Worm (Caenorhabditis elegans) whole organism, L2 larva: Measurements from ENCODE around the gene mtss-1.
A peak's percentile ranks its signal among the peaks of the same experiment; 100 is the strongest.

ENCODE experiments used
- C34F6.9 ChIP-seq: fragments of 150-350 bp; optimal IDR thresholded peaks from 2 replicates; lab custom pipeline; 2014; ENCODE audit warnings: missing biosample characterization, missing genetic modification characterization
- F13H6.1 ChIP-seq: sonication (generic microtip); optimal IDR thresholded peaks from 2 replicates; lab custom pipeline; 2016; ENCODE audit warnings: missing genetic modification characterization, missing compliant biosample characterization
- R02D3.7 ChIP-seq: fragments of 150-350 bp; optimal IDR thresholded peaks from 2 replicates; lab custom pipeline; 2014; ENCODE audit warnings: missing biosample characterization, missing genetic modification characterization
- Y55F3AM.14 ChIP-seq: fragments of 200-800 bp; sonication (Bioruptor generic); optimal IDR thresholded peaks from 2 replicates; lab custom pipeline; 2018; ENCODE audit warnings: mild to moderate bottlenecking, missing genetic modification characterization, missing compliant biosample characterization
- ZK546.5 ChIP-seq: sonication (generic microtip); optimal IDR thresholded peaks from 2 replicates; lab custom pipeline; 2017; ENCODE audit warnings: missing biosample characterization, missing genetic modification characterization
- alr-1 ChIP-seq: fragments of 150-350 bp; optimal IDR thresholded peaks from 2 replicates; lab custom pipeline; 2014; ENCODE audit warnings: missing biosample characterization, missing genetic modification characterization
- aly-2 ChIP-seq: fragments of 150-350 bp; optimal IDR thresholded peaks from 2 replicates; lab custom pipeline; 2014; ENCODE audit warnings: missing biosample characterization, missing genetic modification characterization
- ama-1 ChIP-seq: fragments of 150-350 bp; optimal IDR thresholded peaks from 2 replicates; lab custom pipeline; 2018; ENCODE audit warnings: inconsistent platforms
- blmp-1 ChIP-seq: sonication (generic microtip); optimal IDR thresholded peaks from 2 replicates; lab custom pipeline; 2017; ENCODE audit warnings: missing genetic modification characterization, mild to moderate bottlenecking, missing compliant biosample characterization, antibody characterized with exemption, moderate library complexity; ENCODE audit not compliant: insufficient read depth
- ceh-16 ChIP-seq: fragments of 150-350 bp; optimal IDR thresholded peaks from 2 replicates; lab custom pipeline; 2014; ENCODE audit warnings: missing biosample characterization, missing genetic modification characterization
- ceh-82 ChIP-seq: fragments of 150-350 bp; optimal IDR thresholded peaks from 2 replicates; lab custom pipeline; 2014; ENCODE audit warnings: missing biosample characterization, missing genetic modification characterization
- crh-2 ChIP-seq: sonication (generic microtip); optimal IDR thresholded peaks from 2 replicates; lab custom pipeline; 2017; ENCODE audit warnings: missing biosample characterization, missing genetic modification characterization
- dmd-4 ChIP-seq: sonication (generic microtip); optimal IDR thresholded peaks from 2 replicates; lab custom pipeline; 2017; ENCODE audit warnings: missing biosample characterization, missing genetic modification characterization
- egl-27 ChIP-seq: sonication (generic microtip); optimal IDR thresholded peaks from 3 replicates; lab custom pipeline; 2017; ENCODE audit warnings: missing biosample characterization, missing genetic modification reagents, missing genetic modification characterization
- elt-1 ChIP-seq: fragments of 150-350 bp; optimal IDR thresholded peaks from 2 replicates; lab custom pipeline; 2014; ENCODE audit warnings: missing biosample characterization, missing genetic modification characterization
- elt-3 ChIP-seq: sonication (generic microtip); optimal IDR thresholded peaks from 2 replicates; lab custom pipeline; 2017; ENCODE audit warnings: missing biosample characterization, missing genetic modification characterization
- fos-1 ChIP-seq: fragments of 150-350 bp; optimal IDR thresholded peaks from 2 replicates; lab custom pipeline; 2014; ENCODE audit warnings: missing biosample characterization, missing genetic modification characterization
- gmeb-1 ChIP-seq: fragments of 150-350 bp; optimal IDR thresholded peaks from 2 replicates; lab custom pipeline; 2014; ENCODE audit warnings: missing biosample characterization, missing genetic modification characterization
- lin-11 ChIP-seq: fragments of 150-350 bp; sonication (generic microtip); optimal IDR thresholded peaks from 2 replicates; lab custom pipeline; 2014; ENCODE audit warnings: missing biosample characterization, missing genetic modification characterization, inconsistent platforms, mixed read lengths
- lin-13 ChIP-seq: fragments of 150-350 bp; optimal IDR thresholded peaks from 2 replicates; lab custom pipeline; 2014; ENCODE audit warnings: missing biosample characterization, missing genetic modification reagents, missing genetic modification characterization
- lin-39 ChIP-seq: fragments of 150-350 bp; optimal IDR thresholded peaks from 2 replicates; lab custom pipeline; 2014; ENCODE audit warnings: missing biosample characterization, missing genetic modification reagents, missing genetic modification characterization
- lsy-2 ChIP-seq, 2 experiments: fragments of 150-350 bp in 1 of 2; sonication (generic microtip) in 1 of 2; optimal IDR thresholded peaks; 2 replicates each; lab custom pipeline; 2014 to 2017; ENCODE audit warnings: missing biosample characterization in 2 of 2, missing genetic modification characterization in 2 of 2
- mab-5 ChIP-seq: fragments of 150-350 bp; optimal IDR thresholded peaks from 2 replicates; lab custom pipeline; 2014; ENCODE audit warnings: missing biosample characterization, missing genetic modification characterization
- mbf-1 ChIP-seq: sonication (generic microtip); optimal IDR thresholded peaks from 2 replicates; lab custom pipeline; 2017; ENCODE audit warnings: missing biosample characterization, missing genetic modification characterization
- mdl-1 ChIP-seq, 2 experiments: fragments of 150-350 bp in 1 of 2; sonication (generic microtip) in 1 of 2; optimal IDR thresholded peaks; 2 replicates each; lab custom pipeline; 2017; ENCODE audit warnings: missing biosample characterization in 2 of 2, missing genetic modification characterization in 2 of 2
- nhr-10 ChIP-seq: sonication (generic microtip); optimal IDR thresholded peaks from 2 replicates; lab custom pipeline; 2017; ENCODE audit warnings: missing biosample characterization, missing genetic modification characterization
- nhr-11 ChIP-seq: fragments of 150-350 bp; optimal IDR thresholded peaks from 2 replicates; lab custom pipeline; 2014; ENCODE audit warnings: missing biosample characterization, missing genetic modification characterization
- nhr-12 ChIP-seq: fragments of 150-350 bp; optimal IDR thresholded peaks from 2 replicates; lab custom pipeline; 2014; ENCODE audit warnings: missing biosample characterization, missing genetic modification characterization
- nhr-129 ChIP-seq: fragments of 150-350 bp; optimal IDR thresholded peaks from 2 replicates; lab custom pipeline; 2014; ENCODE audit warnings: missing biosample characterization, missing genetic modification characterization
- nhr-21 ChIP-seq: fragments of 150-350 bp; optimal IDR thresholded peaks from 2 replicates; lab custom pipeline; 2014; ENCODE audit warnings: missing biosample characterization, missing genetic modification characterization
- nhr-23 ChIP-seq: fragments of 150-350 bp; optimal IDR thresholded peaks from 2 replicates; lab custom pipeline; 2014; ENCODE audit warnings: missing biosample characterization, missing genetic modification reagents, missing genetic modification characterization
- nhr-237 ChIP-seq: fragments of 150-350 bp; optimal IDR thresholded peaks from 2 replicates; lab custom pipeline; 2014; ENCODE audit warnings: missing biosample characterization, missing genetic modification characterization
- nhr-25 ChIP-seq: fragments of 150-350 bp; sonication (generic microtip); optimal IDR thresholded peaks from 3 replicates; lab custom pipeline; 2014; ENCODE audit warnings: missing biosample characterization, missing genetic modification characterization
- nhr-6 ChIP-seq: fragments of 150-350 bp; optimal IDR thresholded peaks from 2 replicates; lab custom pipeline; 2014; ENCODE audit warnings: missing biosample characterization, missing genetic modification characterization
- nhr-77 ChIP-seq: fragments of 150-350 bp; optimal IDR thresholded peaks from 2 replicates; lab custom pipeline; 2014; ENCODE audit warnings: missing biosample characterization, missing genetic modification characterization
- peb-1 ChIP-seq: fragments of 150-350 bp; optimal IDR thresholded peaks from 2 replicates; lab custom pipeline; 2014; ENCODE audit warnings: missing biosample characterization, missing genetic modification characterization
- sem-4 ChIP-seq: fragments of 150-350 bp; optimal IDR thresholded peaks from 2 replicates; lab custom pipeline; 2014; ENCODE audit warnings: missing biosample characterization, missing genetic modification reagents, missing genetic modification characterization
- skn-1 ChIP-seq: sonication (generic microtip); optimal IDR thresholded peaks from 2 replicates; lab custom pipeline; 2017; ENCODE audit warnings: missing biosample characterization, missing genetic modification characterization
- sma-3 ChIP-seq: sonication (generic microtip); optimal IDR thresholded peaks from 2 replicates; lab custom pipeline; 2016; ENCODE audit warnings: missing genetic modification reagents, missing genetic modification characterization, missing compliant biosample characterization
- sma-9 ChIP-seq, 2 experiments: fragments of 150-350 bp in 1 of 2; sonication (generic microtip) in 1 of 2; optimal IDR thresholded peaks; 2 replicates each; lab custom pipeline; 2014 to 2016; ENCODE audit warnings: missing genetic modification characterization in 2 of 2, mild to moderate bottlenecking in 1 of 2, missing biosample characterization in 1 of 2, missing compliant biosample characterization in 1 of 2, missing genetic modification reagents in 1 of 2, moderate library complexity in 1 of 2
- snpc-4 ChIP-seq: fragments of 150-350 bp; optimal IDR thresholded peaks from 2 replicates; lab custom pipeline; 2014; ENCODE audit warnings: missing biosample characterization, missing genetic modification characterization
- unc-39 ChIP-seq: fragments of 150-350 bp; optimal IDR thresholded peaks from 2 replicates; lab custom pipeline; 2014; ENCODE audit warnings: missing biosample characterization, missing genetic modification characterization
- unc-55 ChIP-seq: fragments of 150-350 bp; sonication (generic microtip); optimal IDR thresholded peaks from 3 replicates; lab custom pipeline; 2014; ENCODE audit warnings: missing biosample characterization, missing genetic modification reagents, missing genetic modification characterization
- unc-62 ChIP-seq: fragments of 150-350 bp; optimal IDR thresholded peaks from 2 replicates; lab custom pipeline; 2014; ENCODE audit warnings: missing biosample characterization, missing genetic modification reagents, missing genetic modification characterization
- zag-1 ChIP-seq: fragments of 150-350 bp; optimal IDR thresholded peaks from 2 replicates; lab custom pipeline; 2014; ENCODE audit warnings: missing biosample characterization, missing genetic modification characterization
- ztf-1 ChIP-seq: fragments of 200-800 bp; sonication (Bioruptor generic); conservative IDR thresholded peaks from 2 replicates; pipeline ENCODE4 v1.3.6; 2022; ENCODE audit warnings: missing genetic modification characterization, missing compliant biosample characterization
- ztf-11 ChIP-seq: sonication (generic microtip); optimal IDR thresholded peaks from 2 replicates; lab custom pipeline; 2017; ENCODE audit warnings: missing biosample characterization, missing genetic modification characterization
- ztf-4 ChIP-seq: fragments of 150-350 bp; optimal IDR thresholded peaks from 2 replicates; lab custom pipeline; 2014; ENCODE audit warnings: missing biosample characterization, missing genetic modification characterization

Gene mtss-1

ce11 chrIII:8794793-8795192, 26.7 kb downstream of the mtss-1 start:
- TF ChIP-seq ama-1 (no peak), elt-3 (no peak), nhr-6 (tag; lab: Kevin White, UChicago) (no peak), lin-11 (peak; percentile 37), sma-3 (GFP tag; lab: Kevin White, UChicago) (peak; percentile 77), lin-39 (tag; lab: Kevin White, UChicago) (no peak), F13H6.1 (tag; lab: Kevin White, UChicago) (peak; percentile 93), unc-62 (GFP tag; lab: Kevin White, UChicago) (no peak), lsy-2 (tag; optimal IDR thresholded peaks at IDR 0.05; lab: Kevin White, UChicago) (peak; percentile 13 to 77), unc-39 (tag; lab: Kevin White, UChicago) (no peak), nhr-77 (tag; lab: Kevin White, UChicago) (no peak), C34F6.9 (tag; lab: Kevin White, UChicago) (no peak), ZK546.5 (tag; lab: Kevin White, UChicago) (no peak), gmeb-1 (tag; lab: Kevin White, UChicago) (peak; percentile 70), mbf-1 (tag; lab: Kevin White, UChicago) (no peak), nhr-129 (tag; lab: Kevin White, UChicago) (peak; percentile 85), R02D3.7 (tag; lab: Kevin White, UChicago) (no peak), nhr-12 (tag; lab: Kevin White, UChicago) (no peak), nhr-11 (tag; lab: Kevin White, UChicago) (no peak), ceh-82 (tag; lab: Kevin White, UChicago) (no peak), nhr-21 (tag; lab: Kevin White, UChicago) (peak; percentile 45), nhr-237 (tag; lab: Kevin White, UChicago) (no peak), ztf-4 (peak; percentile 11), skn-1 (tag; lab: Kevin White, UChicago) (no peak), alr-1 (no peak), ceh-16 (tag; lab: Kevin White, UChicago) (peak; percentile 91), nhr-23 (no peak), peb-1 (peak; percentile 45), nhr-25 (tag; lab: Kevin White, UChicago) (peak; percentile 79), zag-1 (no peak), snpc-4 (tag; lab: Kevin White, UChicago) (no peak), mdl-1 (tag; optimal IDR thresholded peaks at IDR 0.05; lab: Kevin White, UChicago) (peak; percentile 67 to 70), nhr-10 (tag; lab: Kevin White, UChicago) (no peak), fos-1 (peak; percentile 80), blmp-1 (tag; lab: Kevin White, UChicago) (peak; percentile 92), mab-5 (tag; lab: Kevin White, UChicago) (no peak), elt-1 (tag; lab: Kevin White, UChicago) (no peak), ztf-1 (no peak), dmd-4 (tag; lab: Kevin White, UChicago) (no peak), ztf-11 (tag; lab: Kevin White, UChicago) (no peak), crh-2 (peak; percentile 35), sem-4 (tag; lab: Kevin White, UChicago) (peak; percentile 86), egl-27 (tag; lab: Kevin White, UChicago) (peak; percentile 74), sma-9 (GFP tag; optimal IDR thresholded peaks at IDR 0.05; lab: Kevin White, UChicago) (peak; percentile 91), sma-9 (tag; optimal IDR thresholded peaks at IDR 0.05; lab: Kevin White, UChicago) (no peak), lin-13 (peak; percentile 64), unc-55 (GFP tag; lab: Kevin White, UChicago) (no peak), aly-2 (no peak), Y55F3AM.14 (peak; percentile 6)
